Worm (Caenorhabditis elegans) whole organism, L4 larva: ENCODE results near the gene R05D8.11.

Source experiments
- F26F4.8 ChIP-seq: fragments of 200-800 bp; sonication (Bioruptor generic); conservative IDR thresholded peaks from 2 replicates; pipeline ENCODE4 v1.3.6; 2022; ENCODE audit warnings: missing genetic modification characterization, missing compliant biosample characterization
- F37D6.2 ChIP-seq: sonication (generic microtip); optimal IDR thresholded peaks from 2 replicates; lab custom pipeline; 2016; ENCODE audit warnings: mild to moderate bottlenecking, missing genetic modification characterization, missing compliant biosample characterization
- F44E2.7 ChIP-seq: fragments of 200-800 bp; sonication (Bioruptor generic); IDR thresholded peaks from 2 replicates; pipeline ENCODE4 v2.1.2; 2022; ENCODE audit warnings: missing genetic modification characterization, missing compliant biosample characterization
- T20F7.1 ChIP-seq: fragments of 200-800 bp; sonication (Bioruptor generic); optimal IDR thresholded peaks from 2 replicates; lab custom pipeline; 2018; ENCODE audit warnings: mild to moderate bottlenecking, missing genetic modification characterization, missing compliant biosample characterization
- T26A8.4 ChIP-seq: fragments of 200-800 bp; sonication (Bioruptor generic); IDR thresholded peaks from 2 replicates; pipeline ENCODE4 v1.3.6; 2022; ENCODE audit warnings: missing genetic modification characterization, missing compliant biosample characterization
- Y105C5A.15 ChIP-seq: fragments of 200-800 bp; sonication (Bioruptor generic); IDR thresholded peaks from 2 replicates; pipeline ENCODE4 v1.3.6; 2022; ENCODE audit warnings: missing genetic modification characterization, missing compliant biosample characterization
- ZK546.5 ChIP-seq, 2 experiments: sonication (generic microtip); optimal IDR thresholded peaks; 2 replicates each; lab custom pipeline; 2017; ENCODE audit warnings: missing biosample characterization in 2 of 2, missing genetic modification characterization in 2 of 2
- ama-1 ChIP-seq: fragments of 150-350 bp; optimal IDR thresholded peaks from 2 replicates; lab custom pipeline; 2014; ENCODE audit warnings: inconsistent platforms, mixed read lengths
- attf-4 ChIP-seq: sonication (generic microtip); optimal IDR thresholded peaks from 3 replicates; lab custom pipeline; 2017; ENCODE audit warnings: missing biosample characterization, missing genetic modification characterization
- ceh-20 ChIP-seq: fragments of 200-800 bp; sonication (Bioruptor generic); IDR thresholded peaks from 2 replicates; pipeline ENCODE4 v1.3.6; 2022; ENCODE audit warnings: missing genetic modification reagents, missing genetic modification characterization, missing compliant biosample characterization
- ceh-28 ChIP-seq: fragments of 150-350 bp; optimal IDR thresholded peaks from 2 replicates; lab custom pipeline; 2014; ENCODE audit warnings: missing biosample characterization, missing genetic modification reagents, missing genetic modification characterization
- ceh-32 ChIP-seq: sonication (generic microtip); optimal IDR thresholded peaks from 2 replicates; lab custom pipeline; 2016; ENCODE audit warnings: mild to moderate bottlenecking, missing genetic modification characterization, missing compliant biosample characterization; ENCODE audit not compliant: poor library complexity
- ceh-44 ChIP-seq: fragments of 200-800 bp; sonication (Bioruptor generic); IDR thresholded peaks from 2 replicates; pipeline ENCODE4 v1.3.6; 2022; ENCODE audit warnings: missing genetic modification reagents, missing genetic modification characterization, missing compliant biosample characterization
- ceh-62 ChIP-seq: sonication (generic microtip); optimal IDR thresholded peaks from 2 replicates; lab custom pipeline; 2017; ENCODE audit warnings: missing biosample characterization, missing genetic modification characterization
- daf-16 ChIP-seq, 3 experiments: sonication (generic microtip); optimal IDR thresholded peaks; 2 replicates each; lab custom pipeline; 2016 to 2017; ENCODE audit warnings: missing genetic modification characterization in 3 of 3, missing genetic modification reagents in 3 of 3, mild to moderate bottlenecking in 2 of 3, missing compliant biosample characterization in 2 of 3, missing biosample characterization in 1 of 3, moderate library complexity in 1 of 3
- daf-8 ChIP-seq: fragments of 200-800 bp; sonication (Bioruptor generic); IDR thresholded peaks from 2 replicates; pipeline ENCODE4 v1.3.6; 2022; ENCODE audit warnings: missing genetic modification characterization, missing compliant biosample characterization
- dmd-6 ChIP-seq: fragments of 200-800 bp; sonication (Bioruptor generic); IDR thresholded peaks from 2 replicates; pipeline ENCODE4 v1.3.6; 2022; ENCODE audit warnings: missing genetic modification reagents, missing genetic modification characterization, missing compliant biosample characterization
- dmd-9 ChIP-seq: fragments of 200-800 bp; sonication (Bioruptor generic); IDR thresholded peaks from 2 replicates; pipeline ENCODE4 v1.3.6; 2022; ENCODE audit warnings: missing genetic modification reagents, missing genetic modification characterization, missing compliant biosample characterization
- dpl-1 ChIP-seq: fragments of 150-350 bp; optimal IDR thresholded peaks from 2 replicates; lab custom pipeline; 2014; ENCODE audit warnings: missing biosample characterization, missing genetic modification reagents, missing genetic modification characterization
- egl-27 ChIP-seq: sonication (generic microtip); optimal IDR thresholded peaks from 3 replicates; lab custom pipeline; 2017; ENCODE audit warnings: missing biosample characterization, missing genetic modification reagents, missing genetic modification characterization
- fos-1 ChIP-seq: fragments of 150-350 bp; optimal IDR thresholded peaks from 2 replicates; lab custom pipeline; 2014; ENCODE audit warnings: missing biosample characterization, missing genetic modification characterization
- hif-1 ChIP-seq, 2 experiments: sonication (generic microtip); optimal IDR thresholded peaks; 2 replicates each; lab custom pipeline; 2016 to 2017; ENCODE audit warnings: missing compliant biosample characterization in 2 of 2, missing genetic modification characterization in 2 of 2, missing genetic modification reagents in 2 of 2, missing genotype in 2 of 2, mild to moderate bottlenecking in 1 of 2
- hlh-11 ChIP-seq: fragments of 200-800 bp; sonication (Bioruptor generic); optimal IDR thresholded peaks from 2 replicates; lab custom pipeline; 2018; ENCODE audit warnings: mild to moderate bottlenecking, missing genetic modification characterization, missing compliant biosample characterization
- hmg-1.1 ChIP-seq: fragments of 200-800 bp; sonication (Bioruptor generic); IDR thresholded peaks from 2 replicates; pipeline ENCODE4 v1.3.6; 2022; ENCODE audit warnings: missing genetic modification reagents, missing genetic modification characterization, missing compliant biosample characterization
- jun-1 ChIP-seq: fragments of 150-350 bp; optimal IDR thresholded peaks from 2 replicates; lab custom pipeline; 2014; ENCODE audit warnings: missing biosample characterization, missing genetic modification reagents, missing genetic modification characterization
- lim-7 ChIP-seq: fragments of 200-800 bp; sonication (Bioruptor generic); IDR thresholded peaks from 2 replicates; pipeline ENCODE4 v1.3.6; 2022; ENCODE audit warnings: missing genetic modification characterization, missing compliant biosample characterization
- lin-1 ChIP-seq: fragments of 200-800 bp; sonication (Bioruptor generic); IDR thresholded peaks from 2 replicates; pipeline ENCODE4 v1.3.6; 2022; ENCODE audit warnings: missing genetic modification reagents, missing genetic modification characterization, missing compliant biosample characterization
- lin-13 ChIP-seq: fragments of 150-350 bp; optimal IDR thresholded peaks from 2 replicates; lab custom pipeline; 2014; ENCODE audit warnings: missing biosample characterization, missing genetic modification reagents, missing genetic modification characterization
- lin-29 ChIP-seq: fragments of 200-800 bp; sonication (Bioruptor generic); IDR thresholded peaks from 2 replicates; pipeline ENCODE4 v1.3.6; 2022; ENCODE audit warnings: missing genetic modification reagents, missing genetic modification characterization, missing compliant biosample characterization
- lin-39 ChIP-seq: fragments of 150-350 bp; optimal IDR thresholded peaks from 2 replicates; lab custom pipeline; 2014; ENCODE audit warnings: missing biosample characterization, missing genetic modification reagents, missing genetic modification characterization
- madf-5 ChIP-seq, 2 experiments: fragments of 200-800 bp; sonication (Bioruptor generic); IDR thresholded peaks; 2 replicates each; pipeline ENCODE4 v1.3.6; 2022; ENCODE audit warnings: missing compliant biosample characterization in 2 of 2, missing genetic modification characterization in 2 of 2
- madf-9 ChIP-seq: fragments of 200-800 bp; sonication (Bioruptor generic); conservative IDR thresholded peaks from 2 replicates; pipeline ENCODE4 v1.3.6; 2022; ENCODE audit warnings: missing genetic modification reagents, missing genetic modification characterization, missing compliant biosample characterization
- mdl-1 ChIP-seq, 2 experiments: fragments of 150-350 bp in 1 of 2; sonication (generic microtip) in 1 of 2; optimal IDR thresholded peaks; 2 replicates each; lab custom pipeline; 2014 to 2017; ENCODE audit warnings: missing biosample characterization in 2 of 2, missing genetic modification characterization in 2 of 2
- mep-1 ChIP-seq: fragments of 150-350 bp; sonication (generic microtip); optimal IDR thresholded peaks from 3 replicates; lab custom pipeline; 2014; ENCODE audit warnings: missing biosample characterization, missing genetic modification characterization
- mes-2 ChIP-seq: sonication (generic microtip); optimal IDR thresholded peaks from 2 replicates; lab custom pipeline; 2016; ENCODE audit warnings: missing genotype, mild to moderate bottlenecking, missing genetic modification characterization, missing compliant biosample characterization; ENCODE audit not compliant: poor library complexity, severe bottlenecking
- mxl-2 ChIP-seq: fragments of 200-800 bp; sonication (Bioruptor generic); conservative IDR thresholded peaks from 2 replicates; pipeline ENCODE4 v1.3.6; 2022; ENCODE audit warnings: missing genetic modification reagents, missing genetic modification characterization, missing compliant biosample characterization
- mxl-3 ChIP-seq: fragments of 200-800 bp; sonication (Bioruptor generic); optimal IDR thresholded peaks from 2 replicates; lab custom pipeline; 2018; ENCODE audit warnings: mild to moderate bottlenecking, missing genetic modification characterization, missing compliant biosample characterization
- nhr-10 ChIP-seq: fragments of 150-350 bp; optimal IDR thresholded peaks from 2 replicates; lab custom pipeline; 2014; ENCODE audit warnings: missing biosample characterization, missing genetic modification characterization
- nhr-237 ChIP-seq: sonication (generic microtip); optimal IDR thresholded peaks from 2 replicates; lab custom pipeline; 2017; ENCODE audit warnings: missing biosample characterization, missing genetic modification characterization
- nhr-42 ChIP-seq: fragments of 200-800 bp; sonication (Bioruptor generic); IDR thresholded peaks from 2 replicates; pipeline ENCODE4 v1.3.6; 2022; ENCODE audit warnings: missing genetic modification characterization, missing compliant biosample characterization
- nhr-76 ChIP-seq: fragments of 150-350 bp; optimal IDR thresholded peaks from 2 replicates; lab custom pipeline; 2014; ENCODE audit warnings: missing biosample characterization, missing genetic modification characterization
- pqm-1 ChIP-seq: sonication (generic microtip); optimal IDR thresholded peaks from 2 replicates; lab custom pipeline; 2017; ENCODE audit warnings: missing biosample characterization, missing genetic modification characterization
- rbr-2 ChIP-seq: sonication (generic microtip); optimal IDR thresholded peaks from 2 replicates; lab custom pipeline; 2016; ENCODE audit warnings: missing genotype, missing genetic modification characterization, missing compliant biosample characterization
- set-16 ChIP-seq: fragments of 200-800 bp; sonication (Bioruptor generic); IDR thresholded peaks from 2 replicates; pipeline ENCODE4 v1.3.6; 2022; ENCODE audit warnings: missing genetic modification reagents, missing genetic modification characterization, missing compliant biosample characterization
- spr-1 ChIP-seq: sonication (generic microtip); optimal IDR thresholded peaks from 2 replicates; lab custom pipeline; 2016; ENCODE audit warnings: mild to moderate bottlenecking, missing genetic modification characterization, missing compliant biosample characterization
- tag-97 ChIP-seq: fragments of 200-800 bp; sonication (Bioruptor generic); IDR thresholded peaks from 2 replicates; pipeline ENCODE4 v1.3.6; 2022; ENCODE audit warnings: missing genetic modification characterization, missing compliant biosample characterization
- unc-130 ChIP-seq: sonication (generic microtip); optimal IDR thresholded peaks from 2 replicates; lab custom pipeline; 2016; ENCODE audit warnings: missing genetic modification reagents, missing genetic modification characterization, missing compliant biosample characterization
- vab-7 ChIP-seq: fragments of 200-800 bp; sonication (Bioruptor generic); IDR thresholded peaks from 2 replicates; pipeline ENCODE4 v1.3.6; 2022; ENCODE audit warnings: missing genetic modification reagents, missing genetic modification characterization, missing compliant biosample characterization
- zip-11 ChIP-seq: fragments of 200-800 bp; sonication (Bioruptor generic); IDR thresholded peaks from 2 replicates; pipeline ENCODE4 v1.3.6; 2022; ENCODE audit warnings: missing genetic modification characterization, missing compliant biosample characterization
- zip-2 ChIP-seq: fragments of 150-350 bp; optimal IDR thresholded peaks from 2 replicates; lab custom pipeline; 2014; ENCODE audit warnings: missing biosample characterization, missing genetic modification characterization
- ztf-11 ChIP-seq: fragments of 150-350 bp; optimal IDR thresholded peaks from 2 replicates; lab custom pipeline; 2014; ENCODE audit warnings: missing biosample characterization, missing genetic modification characterization
- ztf-7 ChIP-seq: fragments of 150-350 bp; optimal IDR thresholded peaks from 2 replicates; lab custom pipeline; 2014; ENCODE audit warnings: missing biosample characterization, missing genetic modification characterization

The R05D8.11 gene

ce11 chrV:2730784-2731480, 49.8 kb downstream of the R05D8.11 start, which contains the start of gene dod-3:
Gene dod-3, minus strand, starts transcription at chrV:2731098.
- TF ChIP-seq mxl-3 (no peak), lin-39 (tag; lab: Kevin White, UChicago) (no peak), madf-9 (no peak), vab-7 (no peak), nhr-76 (tag; lab: Kevin White, UChicago) (no peak), ceh-28 (no peak), attf-4 (tag; lab: Kevin White, UChicago) (no peak), spr-1 (no peak), tag-97 (no peak), fos-1 (tag; lab: Kevin White, UChicago) (no peak), lin-1 (GFP tag; lab: Robert Waterston, UW) (peak; percentile 78), daf-8 (GFP tag; lab: Robert Waterston, UW) (no peak), zip-11 (no peak), daf-16 (GFP tag; optimal IDR thresholded peaks at IDR 0.05; lab: Kevin White, UChicago) (peak in 1 of 2 experiments; percentile 48), daf-16 (tag; optimal IDR thresholded peaks at IDR 0.05; lab: Kevin White, UChicago) (peak; percentile 92), mep-1 (tag; lab: Kevin White, UChicago) (no peak), ceh-62 (tag; lab: Kevin White, UChicago) (no peak), rbr-2 (tag; lab: Kevin White, UChicago) (no peak), mxl-2 (GFP tag; lab: Robert Waterston, UW) (no peak), set-16 (GFP tag; lab: Robert Waterston, UW) (no peak), ceh-32 (tag; lab: Kevin White, UChicago) (no peak), hmg-1.1 (no peak), nhr-237 (tag; lab: Kevin White, UChicago) (no peak), ceh-20 (GFP tag; lab: Robert Waterston, UW) (no peak), F44E2.7 (GFP tag; lab: Robert Waterston, UW) (no peak), mes-2 (no peak), T20F7.1 (GFP tag; lab: Kevin White, UChicago) (no peak), jun-1 (tag; lab: Kevin White, UChicago) (no peak), madf-5 (GFP tag; IDR thresholded peaks at IDR 0.05; lab: Robert Waterston, UW) (no peak), dmd-6 (GFP tag; lab: Robert Waterston, UW) (peak; percentile 89), nhr-42 (GFP tag; lab: Robert Waterston, UW) (no peak), ztf-11 (tag; lab: Kevin White, UChicago) (no peak), F26F4.8 (no peak), nhr-10 (tag; lab: Kevin White, UChicago) (peak; percentile 2), Y105C5A.15 (no peak), hif-1 (tag; optimal IDR thresholded peaks at IDR 0.05; lab: Kevin White, UChicago) (peak in 1 of 2 experiments; percentile 89), zip-2 (tag; lab: Kevin White, UChicago) (no peak), ceh-44 (GFP tag; lab: Robert Waterston, UW) (no peak), unc-130 (GFP tag; lab: Kevin White, UChicago) (no peak), lin-29 (GFP tag; lab: Robert Waterston, UW) (no peak), ztf-7 (tag; lab: Kevin White, UChicago) (no peak), mdl-1 (tag; optimal IDR thresholded peaks at IDR 0.05; lab: Kevin White, UChicago) (no peak), F37D6.2 (tag; lab: Kevin White, UChicago) (no peak), lim-7 (GFP tag; lab: Robert Waterston, UW) (no peak), dpl-1 (GFP tag; lab: Kevin White, UChicago) (no peak), hlh-11 (tag; lab: Kevin White, UChicago) (peak; percentile 92), egl-27 (tag; lab: Kevin White, UChicago) (no peak), T26A8.4 (GFP tag; lab: Robert Waterston, UW) (no peak), ZK546.5 (tag; optimal IDR thresholded peaks at IDR 0.05; lab: Kevin White, UChicago) (no peak), lin-13 (GFP tag; lab: Kevin White, UChicago) (no peak), dmd-9 (GFP tag; lab: Robert Waterston, UW) (no peak), pqm-1 (tag; lab: Kevin White, UChicago) (no peak), ama-1 (peak; percentile 74)
